Worm (Caenorhabditis elegans) whole organism, L4 larva: ENCODE data around the gene grl-18.

Experiments
- F26F4.8 ChIP-seq: fragments of 200-800 bp; sonication (Bioruptor generic); conservative IDR thresholded peaks from 2 replicates; pipeline ENCODE4 v1.3.6; 2022; ENCODE audit warnings: missing genetic modification characterization, missing compliant biosample characterization
- F49E8.2 ChIP-seq: sonication (generic microtip); optimal IDR thresholded peaks from 2 replicates; lab custom pipeline; 2016; ENCODE audit warnings: missing compliant biosample characterization, mild to moderate bottlenecking, missing genetic modification characterization, borderline replicate concordance
- R02D3.7 ChIP-seq: fragments of 150-350 bp; sonication (generic microtip); optimal IDR thresholded peaks from 3 replicates; lab custom pipeline; 2014; ENCODE audit warnings: missing biosample characterization, missing genetic modification characterization
- T20F7.1 ChIP-seq: fragments of 200-800 bp; sonication (Bioruptor generic); optimal IDR thresholded peaks from 2 replicates; lab custom pipeline; 2018; ENCODE audit warnings: mild to moderate bottlenecking, missing genetic modification characterization, missing compliant biosample characterization
- ama-1 ChIP-seq: fragments of 150-350 bp; optimal IDR thresholded peaks from 2 replicates; lab custom pipeline; 2014; ENCODE audit warnings: inconsistent platforms, mixed read lengths
- ceh-62 ChIP-seq: sonication (generic microtip); optimal IDR thresholded peaks from 2 replicates; lab custom pipeline; 2017; ENCODE audit warnings: missing biosample characterization, missing genetic modification characterization
- dpl-1 ChIP-seq: fragments of 150-350 bp; optimal IDR thresholded peaks from 2 replicates; lab custom pipeline; 2014; ENCODE audit warnings: missing biosample characterization, missing genetic modification reagents, missing genetic modification characterization
- fkh-10 ChIP-seq: fragments of 150-350 bp; optimal IDR thresholded peaks from 2 replicates; lab custom pipeline; 2014; ENCODE audit warnings: missing biosample characterization, missing genetic modification reagents, missing genetic modification characterization
- lin-13 ChIP-seq: fragments of 150-350 bp; optimal IDR thresholded peaks from 2 replicates; lab custom pipeline; 2014; ENCODE audit warnings: missing biosample characterization, missing genetic modification reagents, missing genetic modification characterization
- lin-15B ChIP-seq: fragments of 150-350 bp; sonication (generic microtip); optimal IDR thresholded peaks from 3 replicates; lab custom pipeline; 2014; ENCODE audit warnings: missing biosample characterization, missing genetic modification characterization
- lin-39 ChIP-seq: fragments of 150-350 bp; optimal IDR thresholded peaks from 2 replicates; lab custom pipeline; 2014; ENCODE audit warnings: missing biosample characterization, missing genetic modification reagents, missing genetic modification characterization
- nhr-25 ChIP-seq: sonication (generic microtip); optimal IDR thresholded peaks from 2 replicates; lab custom pipeline; 2017; ENCODE audit warnings: missing genetic modification characterization, mild to moderate bottlenecking, missing compliant biosample characterization, antibody characterized with exemption, moderate library complexity, borderline replicate concordance; ENCODE audit not compliant: insufficient read depth
- unc-62 ChIP-seq, 3 experiments: fragments of 150-350 bp in 1 of 3; sonication (generic microtip); optimal IDR thresholded peaks in 2 of 3; peaks in 1 of 3; 1 replicate in 1 of 3; 2 replicates in 2 of 3; lab custom pipeline; 2014 to 2017; ENCODE audit warnings: missing biosample characterization in 3 of 3, missing genetic modification characterization in 3 of 3, missing genetic modification reagents in 3 of 3, missing genotype in 1 of 3
- ztf-11 ChIP-seq: fragments of 150-350 bp; optimal IDR thresholded peaks from 2 replicates; lab custom pipeline; 2014; ENCODE audit warnings: missing biosample characterization, missing genetic modification characterization

ce11 chrV:5444037-5444436 lies 44.6 kb downstream of the grl-18 start:
- TF ChIP-seq ceh-62 (tag; lab: Kevin White, UChicago) (no peak), F26F4.8 (no peak), ztf-11 (tag; lab: Kevin White, UChicago) (no peak), unc-62 (GFP tag; optimal IDR thresholded peaks at IDR 0.05 in 1 of 2; lab: Kevin White, UChicago) (peak in 1 of 2 experiments; percentile 57), unc-62 (tag; optimal IDR thresholded peaks at IDR 0.05; lab: Kevin White, UChicago) (no peak), nhr-25 (tag; lab: Kevin White, UChicago) (no peak), lin-39 (tag; lab: Kevin White, UChicago) (no peak), R02D3.7 (tag; lab: Kevin White, UChicago) (no peak), fkh-10 (no peak), dpl-1 (GFP tag; lab: Kevin White, UChicago) (no peak), lin-15B (no peak), ama-1 (lab: Kevin White, UChicago) (no peak), T20F7.1 (GFP tag; lab: Kevin White, UChicago) (no peak), F49E8.2 (tag; lab: Kevin White, UChicago) (no peak), lin-13 (GFP tag; lab: Kevin White, UChicago) (no peak)
